Worm (Caenorhabditis elegans): ENCODE measurements around the gene T12A7.9.

Gene T12A7.9

DNA sequence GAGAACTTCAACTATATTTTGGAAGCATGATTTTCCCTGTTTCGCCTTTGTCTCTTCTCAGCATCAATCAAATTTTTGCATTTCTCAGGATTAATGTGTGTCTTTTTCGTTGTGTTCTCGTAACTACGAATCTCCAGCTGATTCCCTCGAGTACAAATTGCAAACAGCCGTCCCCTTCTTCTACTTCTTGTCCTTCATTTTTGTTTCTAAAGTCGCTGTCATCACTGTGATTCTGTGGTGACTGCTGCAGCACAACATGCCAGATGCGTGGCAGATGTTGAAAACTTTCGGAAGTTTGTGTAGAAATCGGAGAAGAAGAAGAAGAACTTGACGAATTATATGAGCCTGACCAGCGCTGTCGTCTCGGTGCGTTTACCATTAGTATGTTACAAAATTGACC lies 42.5 kb downstream of the T12A7.9 start:
- TF ChIP-seq pqm-1 (tag; optimal IDR thresholded peaks at IDR 0.05) (no peak), pha-4 (GFP tag; IDR thresholded peaks at IDR 0.05) (no peak), pha-4 (tag; optimal IDR thresholded peaks at IDR 0.05) (no peak), mes-2 (tag; optimal IDR thresholded peaks at IDR 0.05; ENCODE audit: poor library complexity, severe bottlenecking) (no peak), tra-1 (GFP tag; IDR thresholded peaks at IDR 0.05) (no peak), ces-1 (GFP tag; optimal IDR thresholded peaks at IDR 0.05) (no peak)

DNA sequence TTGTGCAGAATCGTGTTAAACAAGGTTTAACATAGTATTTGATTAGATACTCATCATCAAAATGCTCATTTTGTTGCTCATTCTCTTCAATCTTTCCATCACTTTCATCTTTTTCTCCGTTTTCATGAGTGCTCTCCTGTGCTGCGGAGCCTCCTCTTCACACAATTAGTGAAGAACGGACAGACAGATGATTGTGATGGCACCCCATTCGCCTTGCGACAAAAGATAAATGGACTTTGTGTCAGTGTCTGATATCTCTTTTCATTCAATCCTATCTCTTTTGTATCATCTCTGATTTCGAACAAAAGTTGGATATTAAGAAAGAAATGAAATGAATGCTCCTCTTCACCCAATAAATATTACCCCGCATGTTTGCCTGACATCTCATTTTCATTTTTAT lies 45.5 kb downstream of the T12A7.9 start:
- TF ChIP-seq Y48G9A.11 (GFP tag; IDR thresholded peaks at IDR 0.05), result no peak
- TF ChIP-seq ceh-82 (tag; optimal IDR thresholded peaks at IDR 0.05), result no peak
- TF ChIP-seq unc-62 (GFP tag; optimal IDR thresholded peaks at IDR 0.05 in 1 of 2), result peak in 1 of 2 experiments; percentile 49
- no peak for TF ChIP-seq unc-62 (tag; optimal IDR thresholded peaks at IDR 0.05)
- TF ChIP-seq nhr-28 (tag; optimal IDR thresholded peaks at IDR 0.05), result no peak
- TF ChIP-seq daf-16 (GFP tag; optimal IDR thresholded peaks at IDR 0.05), result peak in 1 of 2 experiments; percentile 22
- no peak for TF ChIP-seq daf-16 (tag; optimal IDR thresholded peaks at IDR 0.05)
- no peak for TF ChIP-seq dve-1 (tag; optimal IDR thresholded peaks at IDR 0.05; ENCODE audit: insufficient read depth)
- TF ChIP-seq lin-13 (GFP tag; optimal IDR thresholded peaks at IDR 0.05), result no peak
- peak; percentile 9 for TF ChIP-seq hlh-11 (tag; optimal IDR thresholded peaks at IDR 0.05)
